Worm (Caenorhabditis elegans) whole organism, L2 larva: ENCODE measurements around the gene Y47D7A.6.

ENCODE experiments used
- ama-1 ChIP-seq: fragments of 150-350 bp; optimal IDR thresholded peaks from 2 replicates; lab custom pipeline; 2018; ENCODE audit warnings: inconsistent platforms
- elt-1 ChIP-seq: fragments of 150-350 bp; optimal IDR thresholded peaks from 2 replicates; lab custom pipeline; 2014; ENCODE audit warnings: missing biosample characterization, missing genetic modification characterization
- lin-11 ChIP-seq: fragments of 150-350 bp; sonication (generic microtip); optimal IDR thresholded peaks from 2 replicates; lab custom pipeline; 2014; ENCODE audit warnings: missing biosample characterization, missing genetic modification characterization, inconsistent platforms, mixed read lengths
- snpc-4 ChIP-seq: fragments of 150-350 bp; optimal IDR thresholded peaks from 2 replicates; lab custom pipeline; 2014; ENCODE audit warnings: missing biosample characterization, missing genetic modification characterization
- unc-62 ChIP-seq: fragments of 150-350 bp; optimal IDR thresholded peaks from 2 replicates; lab custom pipeline; 2014; ENCODE audit warnings: missing biosample characterization, missing genetic modification reagents, missing genetic modification characterization

ce11 chrV:4373656-4374055 is 44.4 kb downstream of the Y47D7A.6 start:
- TF ChIP-seq ama-1 (lab: Kevin White, UChicago) (no peak), lin-11 (tag; lab: Kevin White, UChicago) (no peak), snpc-4 (no peak), unc-62 (GFP tag; lab: Kevin White, UChicago) (no peak), elt-1 (tag; lab: Kevin White, UChicago) (no peak)
